Fruit fly (Drosophila melanogaster): Measurements from ENCODE around the gene mgl.
A peak's percentile ranks its signal among the peaks of the same experiment; 100 is the strongest.

mgl gene

dm6 chrX:9494103-9494502 is 5.8 kb downstream of the mgl start (continued):
- no peak for TF ChIP-seq CG8924 (tag; optimal IDR thresholded peaks at IDR 0.05)
- TF ChIP-seq ac (GFP tag; optimal IDR thresholded peaks at IDR 0.05), result no peak
- no peak for TF ChIP-seq CG30020 (tag; optimal IDR thresholded peaks at IDR 0.05)
- no peak for TF ChIP-seq ato (GFP tag; IDR thresholded peaks at IDR 0.05; ENCODE audit: partially characterized antibody)
- TF ChIP-seq CG18764 (GFP tag; optimal IDR thresholded peaks at IDR 0.05), result no peak
- peak; percentile 45 for TF ChIP-seq gem (tag; optimal IDR thresholded peaks at IDR 0.05)
- TF ChIP-seq CG11247 (GFP tag; IDR thresholded peaks at IDR 0.05), result no peak
- no peak for TF ChIP-seq wdn (GFP tag; IDR thresholded peaks at IDR 0.05)
- no peak for TF ChIP-seq vfl (GFP tag; optimal IDR thresholded peaks at IDR 0.05)
- TF ChIP-seq Ets65A (GFP tag), result peak; percentile 19
- no peak for TF ChIP-seq CG18619 (GFP tag; optimal IDR thresholded peaks at IDR 0.05)
- no peak for TF ChIP-seq chm (GFP tag; IDR thresholded peaks at IDR 0.05)
- TF ChIP-seq vnd (GFP tag; IDR thresholded peaks at IDR 0.05; ENCODE audit: partially characterized antibody), result no peak
- peak; percentile 79 for TF ChIP-seq Med (GFP tag)
- no peak for TF ChIP-seq ci (GFP tag; IDR thresholded peaks at IDR 0.05)
- no peak for TF ChIP-seq cas (GFP tag; IDR thresholded peaks at IDR 0.05)
- no peak for TF ChIP-seq wor (GFP tag; IDR thresholded peaks at IDR 0.05)
- no peak for TF ChIP-seq TFAM (GFP tag; optimal IDR thresholded peaks at IDR 0.05)
- no peak for TF ChIP-seq Ravus (GFP tag; IDR thresholded peaks at IDR 0.05)
- no peak for TF ChIP-seq MBD-R2 (GFP tag; IDR thresholded peaks at IDR 0.05)
- peak; percentile 1 for TF ChIP-seq CG2120 (GFP tag; optimal IDR thresholded peaks at IDR 0.05)
- no peak for TF ChIP-seq Hr3 (GFP tag; optimal IDR thresholded peaks at IDR 0.05)
- no peak for TF ChIP-seq NC2α (GFP tag; optimal IDR thresholded peaks at IDR 0.05)
- no peak for TF ChIP-seq rib (GFP tag; IDR thresholded peaks at IDR 0.05)
- TF ChIP-seq Antp (GFP tag; optimal IDR thresholded peaks at IDR 0.05), result no peak
- TF ChIP-seq CG10462 (GFP tag; optimal IDR thresholded peaks at IDR 0.05), result no peak
- TF ChIP-seq CG12299 (tag; optimal IDR thresholded peaks at IDR 0.05), result no peak
- TF ChIP-seq C15 (GFP tag; IDR thresholded peaks at IDR 0.05), result no peak
- TF ChIP-seq CG17829 (tag; optimal IDR thresholded peaks at IDR 0.05), result peak; percentile 6
- TF ChIP-seq Dip3 (GFP tag; optimal IDR thresholded peaks at IDR 0.05), result no peak
- no peak for TF ChIP-seq ranshi (GFP tag; IDR thresholded peaks at IDR 0.05)
- TF ChIP-seq dmrt11E (tag; optimal IDR thresholded peaks at IDR 0.05), result peak; percentile 16
- TF ChIP-seq croc (GFP tag; conservative IDR thresholded peaks at IDR 0.05), result no peak
- no peak for TF ChIP-seq ap (GFP tag; IDR thresholded peaks at IDR 0.05)
- peak; percentile 13 for TF ChIP-seq CG30403 (GFP tag; optimal IDR thresholded peaks at IDR 0.05)
- TF ChIP-seq z (GFP tag; IDR thresholded peaks at IDR 0.05), result no peak
- no peak for TF ChIP-seq CG7271 (tag; optimal IDR thresholded peaks at IDR 0.05)
- no peak for TF ChIP-seq Mrtf (GFP tag; IDR thresholded peaks at IDR 0.05)
- TF ChIP-seq CG3838 (GFP tag; optimal IDR thresholded peaks at IDR 0.05), result no peak
- TF ChIP-seq Abd-B (GFP tag; optimal IDR thresholded peaks at IDR 0.05), result no peak
- no peak for TF ChIP-seq chinmo (GFP tag; IDR thresholded peaks at IDR 0.05; ENCODE audit: partially characterized antibody)
- TF ChIP-seq Doc3 (GFP tag; IDR thresholded peaks at IDR 0.05; ENCODE audit: partially characterized antibody), result no peak
- no peak for TF ChIP-seq her (GFP tag; optimal IDR thresholded peaks at IDR 0.05)
- peak; percentile 41 for TF ChIP-seq Blimp-1 (GFP tag; optimal IDR thresholded peaks at IDR 0.05)
- TF ChIP-seq CG9797 (GFP tag; optimal IDR thresholded peaks at IDR 0.05), result no peak
- TF ChIP-seq E2f2 (GFP tag; IDR thresholded peaks at IDR 0.05), result no peak
- TF ChIP-seq trh (GFP tag; optimal IDR thresholded peaks at IDR 0.05), result no peak
- TF ChIP-seq CG17385 (GFP tag; optimal IDR thresholded peaks at IDR 0.05), result no peak
- no peak for TF ChIP-seq trem (tag; optimal IDR thresholded peaks at IDR 0.05)
- peak in 1 of 2 experiments; percentile 36 for TF ChIP-seq eve (GFP tag; optimal IDR thresholded peaks at IDR 0.05)
- TF ChIP-seq scrt (GFP tag; optimal IDR thresholded peaks at IDR 0.05), result no peak
- TF ChIP-seq mld (GFP tag; IDR thresholded peaks at IDR 0.05; ENCODE audit: partially characterized antibody), result no peak
- no peak for TF ChIP-seq CG16815 (GFP tag; optimal IDR thresholded peaks at IDR 0.05)

All from whole organism, embryonic.